Worm (Caenorhabditis elegans): ENCODE results near the gene ugt-52.

DNA sequence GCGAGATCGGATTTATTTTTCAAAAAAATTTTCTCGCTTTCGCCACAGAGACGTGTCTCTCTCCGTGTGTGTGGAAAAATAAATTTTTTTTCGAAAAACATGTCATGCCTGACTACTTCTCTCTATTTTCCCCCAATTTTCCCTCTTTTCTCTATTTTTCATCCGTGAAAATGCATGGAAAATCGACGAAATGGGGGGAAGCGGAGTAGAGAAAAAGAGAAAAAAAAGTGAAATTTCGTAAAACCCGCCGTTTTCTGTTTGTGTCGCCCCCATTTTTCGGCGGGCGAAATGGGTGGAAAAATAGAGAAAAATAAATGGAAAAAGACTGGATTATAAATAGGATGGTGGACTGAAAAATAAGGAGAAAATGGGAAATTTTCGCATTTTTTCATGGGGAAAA lies 54.9 kb downstream of the ugt-52 start:
- TF ChIP-seq ceh-48 (tag; optimal IDR thresholded peaks at IDR 0.05) (no peak), ceh-19 (GFP tag; optimal IDR thresholded peaks at IDR 0.05) (no peak), npax-4 (tag; optimal IDR thresholded peaks at IDR 0.05) (no peak), unc-55 (GFP tag; optimal IDR thresholded peaks at IDR 0.05) (no peak), che-1 (tag; optimal IDR thresholded peaks at IDR 0.05) (no peak), ceh-30 (tag; optimal IDR thresholded peaks at IDR 0.05) (no peak), Y22D7AL.16 (tag; optimal IDR thresholded peaks at IDR 0.05) (no peak), ceh-9 (tag; optimal IDR thresholded peaks at IDR 0.05) (no peak), elt-2 (tag; optimal IDR thresholded peaks at IDR 0.05) (no peak)
